Fruit fly (Drosophila melanogaster) whole organism, pupa: Measurements from ENCODE around the gene CG32564.

ENCODE experiments used
- CG13204 ChIP-seq: fragments of 200-800 bp; sonication (Bioruptor generic); optimal IDR thresholded peaks from 2 replicates; lab custom pipeline; 2018; ENCODE audit warnings: missing biosample characterization, mild to moderate bottlenecking, missing genetic modification characterization, moderate library complexity
- CG34367 ChIP-seq: fragments of 200-800 bp; sonication (Bioruptor generic); optimal IDR thresholded peaks from 2 replicates; lab custom pipeline; 2018; ENCODE audit warnings: missing biosample characterization, mild to moderate bottlenecking, missing genetic modification characterization
- Ets98B ChIP-seq: fragments of 200-800 bp; sonication (Bioruptor generic); IDR thresholded peaks from 2 replicates; pipeline ENCODE4 v1.3.6; 2022; ENCODE audit warnings: missing biosample characterization, missing genetic modification characterization
- Pif1B ChIP-seq: fragments of 200-800 bp; sonication (Bioruptor generic); optimal IDR thresholded peaks from 3 replicates; lab custom pipeline; 2016; ENCODE audit warnings: missing biosample characterization, missing genetic modification characterization

DNA sequence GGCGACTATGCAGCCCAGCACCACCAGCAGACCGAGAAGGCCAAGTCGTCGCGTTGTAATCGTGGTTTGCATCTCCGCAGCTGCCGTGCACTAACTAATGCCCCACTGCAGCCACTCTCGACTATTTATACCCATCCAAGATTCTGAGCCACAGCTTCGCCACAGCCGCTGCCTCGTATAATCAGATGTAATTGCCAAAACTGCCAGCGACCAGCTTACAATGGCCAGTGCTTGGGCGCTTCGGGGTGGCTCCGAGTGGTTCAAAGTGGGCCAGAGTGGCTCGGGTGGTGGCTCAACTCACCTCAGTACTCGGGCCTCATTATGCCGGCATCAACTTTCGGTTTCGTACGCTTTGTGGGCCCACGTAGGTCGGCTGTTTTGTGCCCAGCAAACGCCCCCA lies 17.5 kb downstream of the CG32564 start, which contains the start of gene CG34327:
- TF ChIP-seq Ets98B (GFP tag; lab: Robert Waterston, UW): no peak
- no peak for TF ChIP-seq Pif1B (GFP tag; lab: Kevin White, UChicago)
- TF ChIP-seq CG13204 (GFP tag; lab: Kevin White, UChicago): no peak
- TF ChIP-seq CG34367 (tag; lab: Kevin White, UChicago): no peak
